Worm (Caenorhabditis elegans) whole organism, young adult: ENCODE measurements around the gene F36F12.3.

Source experiments
- B0035.1 ChIP-seq: sonication (generic microtip); optimal IDR thresholded peaks from 2 replicates; lab custom pipeline; 2016; ENCODE audit warnings: missing genetic modification characterization, mild to moderate bottlenecking, missing compliant biosample characterization, missing genotype, missing genetic modification reagents
- B0336.3 ChIP-seq: fragments of 200-800 bp; sonication (Bioruptor generic); IDR thresholded peaks from 2 replicates; pipeline ENCODE4 v1.3.6; 2022; ENCODE audit warnings: missing genetic modification characterization, missing compliant biosample characterization
- F22D6.2 ChIP-seq: sonication (generic microtip); optimal IDR thresholded peaks from 2 replicates; lab custom pipeline; 2016; ENCODE audit warnings: mild to moderate bottlenecking, missing genetic modification characterization, missing compliant biosample characterization
- K11D2.4 ChIP-seq: fragments of 200-800 bp; sonication (Bioruptor generic); IDR thresholded peaks from 2 replicates; pipeline ENCODE4 v1.3.6; 2022; ENCODE audit warnings: missing genetic modification reagents, missing genetic modification characterization, missing compliant biosample characterization
- T07F8.4 ChIP-seq: sonication (generic microtip); optimal IDR thresholded peaks from 2 replicates; lab custom pipeline; 2016; ENCODE audit warnings: mild to moderate bottlenecking, missing genetic modification characterization, moderate library complexity, missing compliant biosample characterization
- T26A5.8 ChIP-seq: sonication (generic microtip); optimal IDR thresholded peaks from 2 replicates; lab custom pipeline; 2016; ENCODE audit warnings: missing genetic modification characterization, missing compliant biosample characterization
- Y53G8AR.9 ChIP-seq: fragments of 200-800 bp; sonication (Bioruptor generic); conservative IDR thresholded peaks from 2 replicates; pipeline ENCODE4 v1.3.6; 2022; ENCODE audit warnings: missing genetic modification reagents, missing genetic modification characterization, missing compliant biosample characterization
- aptf-2 ChIP-seq: fragments of 200-800 bp; sonication (Bioruptor generic); conservative IDR thresholded peaks from 2 replicates; pipeline ENCODE4 v1.3.6; 2022; ENCODE audit warnings: missing genetic modification reagents, missing genetic modification characterization, missing compliant biosample characterization
- aptf-3 ChIP-seq: fragments of 200-800 bp; sonication (Bioruptor generic); IDR thresholded peaks from 2 replicates; pipeline ENCODE4 v1.3.6; 2022; ENCODE audit warnings: missing genetic modification characterization, missing compliant biosample characterization
- bed-1 ChIP-seq: fragments of 200-800 bp; sonication (Bioruptor generic); IDR thresholded peaks from 2 replicates; pipeline ENCODE4 v1.3.6; 2022; ENCODE audit warnings: missing genetic modification reagents, missing genetic modification characterization, missing compliant biosample characterization
- cebp-1 ChIP-seq, 2 experiments: fragments of 200-800 bp in 1 of 2; sonication (Bioruptor generic) in 1 of 2; sonication (generic microtip) in 1 of 2; IDR thresholded peaks in 1 of 2; optimal IDR thresholded peaks in 1 of 2; 2 replicates each; pipeline versions ENCODE4 v1.3.6 to Lab custom; 2017 to 2022; ENCODE audit warnings: missing compliant biosample characterization in 2 of 2, missing genetic modification characterization in 2 of 2, mild to moderate bottlenecking in 1 of 2, missing genetic modification reagents in 1 of 2, moderate library complexity in 1 of 2
- ceh-27 ChIP-seq: fragments of 200-800 bp; sonication (Bioruptor generic); optimal IDR thresholded peaks from 2 replicates; lab custom pipeline; 2018; ENCODE audit warnings: mild to moderate bottlenecking, missing genetic modification characterization, moderate library complexity, missing compliant biosample characterization
- ceh-58 ChIP-seq: fragments of 200-800 bp; sonication (Bioruptor generic); IDR thresholded peaks from 2 replicates; pipeline ENCODE4 v1.3.6; 2022; ENCODE audit warnings: missing genetic modification characterization, missing compliant biosample characterization
- dox-1 ChIP-seq: fragments of 200-800 bp; sonication (Bioruptor generic); IDR thresholded peaks from 2 replicates; pipeline ENCODE4 v1.3.6; 2022; ENCODE audit warnings: missing genetic modification reagents, missing genetic modification characterization, missing compliant biosample characterization
- dpl-1 ChIP-seq: fragments of 150-350 bp; optimal IDR thresholded peaks from 2 replicates; lab custom pipeline; 2014; ENCODE audit warnings: missing biosample characterization, missing genetic modification reagents, missing genetic modification characterization
- efl-1 ChIP-seq: fragments of 150-350 bp; optimal IDR thresholded peaks from 2 replicates; lab custom pipeline; 2014; ENCODE audit warnings: missing biosample characterization, missing genetic modification reagents, missing genetic modification characterization
- egl-44 ChIP-seq: fragments of 200-800 bp; sonication (Bioruptor generic); IDR thresholded peaks from 2 replicates; pipeline ENCODE4 v1.3.6; 2022; ENCODE audit warnings: missing genetic modification reagents, missing genetic modification characterization, missing compliant biosample characterization
- ekl-4 ChIP-seq: fragments of 200-800 bp; sonication (Bioruptor generic); IDR thresholded peaks from 2 replicates; pipeline ENCODE4 v1.3.6; 2022; ENCODE audit warnings: missing genetic modification reagents, missing genetic modification characterization, missing compliant biosample characterization
- hlh-12 ChIP-seq: sonication (generic microtip); optimal IDR thresholded peaks from 2 replicates; lab custom pipeline; 2016; ENCODE audit warnings: missing genetic modification characterization, missing compliant biosample characterization
- hlh-26 ChIP-seq: fragments of 200-800 bp; sonication (Bioruptor generic); conservative IDR thresholded peaks from 2 replicates; pipeline ENCODE4 v1.3.6; 2022; ENCODE audit warnings: missing genetic modification reagents, missing genetic modification characterization, missing compliant biosample characterization
- let-607 ChIP-seq, 2 experiments: fragments of 200-800 bp in 1 of 2; sonication (Bioruptor generic) in 1 of 2; sonication (generic microtip) in 1 of 2; optimal IDR thresholded peaks; 2 replicates each; lab custom pipeline; 2016 to 2018; ENCODE audit warnings: mild to moderate bottlenecking in 2 of 2, missing compliant biosample characterization in 2 of 2, missing genetic modification characterization in 2 of 2, moderate library complexity in 2 of 2, missing genotype in 1 of 2
- lin-26 ChIP-seq: fragments of 200-800 bp; sonication (Bioruptor generic); IDR thresholded peaks from 2 replicates; pipeline ENCODE4 v1.3.6; 2022; ENCODE audit warnings: missing genetic modification reagents, missing genetic modification characterization, missing compliant biosample characterization
- lin-35 ChIP-seq, 3 experiments: fragments of 150-350 bp in 2 of 3; sonication (generic microtip) in 1 of 3; optimal IDR thresholded peaks; 2 replicates each; lab custom pipeline; 2014 to 2018; ENCODE audit warnings: missing biosample characterization in 3 of 3, missing genetic modification characterization in 3 of 3, missing genetic modification reagents in 3 of 3
- lin-40 ChIP-seq: sonication (generic microtip); optimal IDR thresholded peaks from 2 replicates; lab custom pipeline; 2016; ENCODE audit warnings: missing genetic modification characterization, mild to moderate bottlenecking, missing compliant biosample characterization, missing genotype, missing genetic modification reagents
- lin-54 ChIP-seq: fragments of 200-800 bp; sonication (Bioruptor generic); optimal IDR thresholded peaks from 2 replicates; lab custom pipeline; 2018; ENCODE audit warnings: mild to moderate bottlenecking, missing genetic modification characterization, missing compliant biosample characterization
- lir-1 ChIP-seq: fragments of 200-800 bp; sonication (Bioruptor generic); conservative IDR thresholded peaks from 2 replicates; pipeline ENCODE4 v1.3.6; 2022; ENCODE audit warnings: missing genetic modification reagents, missing genetic modification characterization, missing compliant biosample characterization
- lsl-1 ChIP-seq: fragments of 200-800 bp; sonication (Bioruptor generic); optimal IDR thresholded peaks from 2 replicates; lab custom pipeline; 2018; ENCODE audit warnings: mild to moderate bottlenecking, missing genetic modification characterization, moderate library complexity, missing compliant biosample characterization
- madf-8 ChIP-seq: fragments of 200-800 bp; sonication (Bioruptor generic); conservative IDR thresholded peaks from 2 replicates; pipeline ENCODE4 v1.3.6; 2022; ENCODE audit warnings: missing genetic modification reagents, missing genetic modification characterization, missing compliant biosample characterization
- mcd-1 ChIP-seq: fragments of 200-800 bp; sonication (Bioruptor generic); IDR thresholded peaks from 2 replicates; pipeline ENCODE4 v1.3.6; 2022; ENCODE audit warnings: missing genetic modification reagents, missing genetic modification characterization, missing compliant biosample characterization
- mel-28 ChIP-seq: sonication (generic microtip); optimal IDR thresholded peaks from 2 replicates; lab custom pipeline; 2016; ENCODE audit warnings: borderline replicate concordance, mild to moderate bottlenecking, missing genetic modification characterization, missing compliant biosample characterization
- pbrm-1 ChIP-seq: fragments of 200-800 bp; sonication (Bioruptor generic); IDR thresholded peaks from 2 replicates; pipeline ENCODE4 v1.3.6; 2022; ENCODE audit warnings: missing genetic modification reagents, missing genetic modification characterization, missing compliant biosample characterization
- rcor-1 ChIP-seq: fragments of 200-800 bp; sonication (Bioruptor generic); IDR thresholded peaks from 2 replicates; pipeline ENCODE4 v1.3.6; 2022; ENCODE audit warnings: missing genetic modification reagents, missing genetic modification characterization, missing compliant biosample characterization
- rec-8 ChIP-seq, 2 experiments: sonication (generic microtip); optimal IDR thresholded peaks; 2 replicates each; lab custom pipeline; 2016; ENCODE audit warnings: mild to moderate bottlenecking in 2 of 2, missing genetic modification characterization in 2 of 2, missing genetic modification reagents in 2 of 2, missing genotype in 2 of 2, missing biosample characterization in 1 of 2, missing compliant biosample characterization in 1 of 2, moderate library complexity in 1 of 2
- snpc-4 ChIP-seq, 5 experiments: fragments of 150-350 bp in 1 of 5; sonication (generic microtip) in 4 of 5; optimal IDR thresholded peaks; 2 replicates each; lab custom pipeline; 2014 to 2018; ENCODE audit warnings: missing genetic modification characterization in 5 of 5, missing biosample characterization in 3 of 5, antibody characterized with exemption in 2 of 5, mild to moderate bottlenecking in 2 of 5, missing compliant biosample characterization in 2 of 5, missing genotype in 2 of 5, moderate library complexity in 2 of 5, missing genetic modification reagents in 1 of 5
- tbp1 ChIP-seq: fragments of 200-800 bp; sonication (Bioruptor generic); optimal IDR thresholded peaks from 2 replicates; lab custom pipeline; 2018; ENCODE audit warnings: mild to moderate bottlenecking, missing genetic modification characterization, missing compliant biosample characterization
- unc-130 ChIP-seq: sonication (generic microtip); optimal IDR thresholded peaks from 2 replicates; lab custom pipeline; 2016; ENCODE audit warnings: missing genetic modification reagents, missing genetic modification characterization, missing compliant biosample characterization
- xnd-1 ChIP-seq: sonication (generic microtip); optimal IDR thresholded peaks from 2 replicates; lab custom pipeline; 2016; ENCODE audit warnings: missing genotype, missing genetic modification reagents, missing genetic modification characterization, missing compliant biosample characterization
- zfh-2 ChIP-seq: fragments of 200-800 bp; sonication (Bioruptor generic); conservative IDR thresholded peaks from 2 replicates; pipeline ENCODE4 v1.3.6; 2022; ENCODE audit warnings: missing genetic modification reagents, missing genetic modification characterization, missing compliant biosample characterization
- ztf-18 ChIP-seq: sonication (generic microtip); optimal IDR thresholded peaks from 2 replicates; lab custom pipeline; 2016; ENCODE audit warnings: missing genotype, mild to moderate bottlenecking, missing genetic modification characterization, missing compliant biosample characterization
- ztf-22 ChIP-seq: fragments of 200-800 bp; sonication (Bioruptor generic); optimal IDR thresholded peaks from 2 replicates; lab custom pipeline; 2018; ENCODE audit warnings: mild to moderate bottlenecking, missing genetic modification characterization, moderate library complexity, missing compliant biosample characterization
- ztf-25 ChIP-seq: fragments of 200-800 bp; sonication (Bioruptor generic); IDR thresholded peaks from 2 replicates; pipeline ENCODE4 v1.3.6; 2022; ENCODE audit warnings: missing genetic modification reagents, missing genetic modification characterization, missing compliant biosample characterization
- ztf-6 ChIP-seq: fragments of 200-800 bp; sonication (Bioruptor generic); IDR thresholded peaks from 2 replicates; pipeline ENCODE4 v1.3.6; 2022; ENCODE audit warnings: missing genetic modification reagents, missing genetic modification characterization, missing compliant biosample characterization

The F36F12.3 gene

ce11 chrV:2126996-2127585, 41.5 kb downstream of the F36F12.3 start, which contains the start of gene ldp-1 (continued):
- TF ChIP-seq rcor-1 (GFP tag; lab: Robert Waterston, UW): peak; percentile 46; the same call in 1 of the 2 replicates
- TF ChIP-seq T07F8.4 (tag; lab: Kevin White, UChicago): no peak
- TF ChIP-seq lin-54: peak; percentile 79
- peak; percentile 61 for TF ChIP-seq lin-40 (tag; lab: Kevin White, UChicago)
- TF ChIP-seq dox-1 (GFP tag; lab: Robert Waterston, UW): peak; percentile 43; the same call in 1 of the 2 replicates
- TF ChIP-seq F22D6.2 (tag; lab: Kevin White, UChicago): peak; percentile 60
- TF ChIP-seq xnd-1 (tag; lab: Kevin White, UChicago): peak; percentile 8
- TF ChIP-seq B0035.1 (tag; lab: Kevin White, UChicago): no peak
- no peak for TF ChIP-seq ztf-22 (GFP tag; lab: Kevin White, UChicago)
- TF ChIP-seq lsl-1 (GFP tag; lab: Kevin White, UChicago): peak; percentile 7
- no peak for TF ChIP-seq tbp1 (GFP tag; lab: Kevin White, UChicago)
- TF ChIP-seq mcd-1 (GFP tag; lab: Robert Waterston, UW): peak; percentile 76
- TF ChIP-seq efl-1 (GFP tag; lab: Kevin White, UChicago): peak; percentile 49
- TF ChIP-seq snpc-4 (GFP tag; optimal IDR thresholded peaks at IDR 0.05; lab: Kevin White, UChicago): no peak
- TF ChIP-seq snpc-4 (tag; optimal IDR thresholded peaks at IDR 0.05; lab: Kevin White, UChicago): peak in 3 of 4 experiments; percentile 16 to 28 (median 26)
- TF ChIP-seq T26A5.8 (tag; lab: Kevin White, UChicago): no peak
- no peak for TF ChIP-seq lin-26 (GFP tag; lab: Robert Waterston, UW)
- peak; percentile 73 for TF ChIP-seq dpl-1
- TF ChIP-seq madf-8: peak; percentile 16; the same call in 1 of the 2 replicates
- peak; percentile 9; the same call in 1 of the 2 replicates for TF ChIP-seq ekl-4
- TF ChIP-seq ceh-27 (GFP tag; lab: Kevin White, UChicago): peak; percentile 47
- 0 out of 2 replicates have a peak, but pooled peaks have one; percentile 39 for TF ChIP-seq B0336.3 (GFP tag; lab: Robert Waterston, UW)
- TF ChIP-seq pbrm-1 (GFP tag; lab: Robert Waterston, UW): 0 out of 2 replicates have a peak, but pooled peaks have one; percentile 32
- peak; percentile 10 to 81 (median 34) for TF ChIP-seq lin-35 (GFP tag; optimal IDR thresholded peaks at IDR 0.05; lab: Kevin White, UChicago)
- TF ChIP-seq cebp-1 (GFP tag; IDR thresholded peaks at IDR 0.05; lab: Robert Waterston, UW): no peak
- peak; percentile 24 for TF ChIP-seq cebp-1 (tag; optimal IDR thresholded peaks at IDR 0.05; lab: Kevin White, UChicago)
- no peak for TF ChIP-seq let-607 (tag; optimal IDR thresholded peaks at IDR 0.05; lab: Kevin White, UChicago)
- TF ChIP-seq ztf-18 (tag; lab: Kevin White, UChicago): no peak
- TF ChIP-seq bed-1 (GFP tag; lab: Robert Waterston, UW): 0 out of 2 replicates have a peak, but pooled peaks have one; percentile 32
- TF ChIP-seq K11D2.4: 0 out of 2 replicates have a peak, but pooled peaks have one; percentile 46
- peak; percentile 50; the same call in 1 of the 2 replicates for TF ChIP-seq lir-1 (GFP tag; lab: Robert Waterston, UW)
- TF ChIP-seq ztf-6: no peak
- TF ChIP-seq Y53G8AR.9 (GFP tag; lab: Robert Waterston, UW): no peak
- TF ChIP-seq rec-8 (tag; optimal IDR thresholded peaks at IDR 0.05; lab: Kevin White, UChicago): peak in 1 of 2 experiments; percentile 2
- TF ChIP-seq ztf-25: no peak
- TF ChIP-seq hlh-26: no peak
- TF ChIP-seq aptf-2 (GFP tag; lab: Robert Waterston, UW): 0 out of 2 replicates have a peak, but pooled peaks have one; percentile 58
- TF ChIP-seq ceh-58 (GFP tag; lab: Robert Waterston, UW): no peak
- TF ChIP-seq egl-44 (GFP tag; lab: Robert Waterston, UW): no peak
- no peak for TF ChIP-seq mel-28 (tag; lab: Kevin White, UChicago)
- peak; percentile 76 for TF ChIP-seq unc-130 (GFP tag; lab: Kevin White, UChicago)
- TF ChIP-seq zfh-2 (GFP tag; lab: Robert Waterston, UW): no peak
- TF ChIP-seq aptf-3 (GFP tag; lab: Robert Waterston, UW): no peak
- no peak for TF ChIP-seq hlh-12
